Worm (Caenorhabditis elegans): ENCODE data around the gene ZK105.12.
A peak's percentile ranks its signal among the peaks of the same experiment; 100 is the strongest.

Gene ZK105.12

ce11 chrV:7723967-7724544, 8.1 kb upstream of the ZK105.12 start, which contains the start of the genes ZK105.6 and ZK105.8:
Gene ZK105.6, minus strand, starts transcription at chrV:7724067.
Gene ZK105.8, plus strand, starts transcription at chrV:7724494.
- TF ChIP-seq unc-42 (tag; optimal IDR thresholded peaks at IDR 0.05) (peak; percentile 18), ets-4 (tag; optimal IDR thresholded peaks at IDR 0.05) (no peak)

- TF ChIP-seq nhr-232 (tag; optimal IDR thresholded peaks at IDR 0.05): no peak
Measured at ce11 chrV:7721945-7722344, 6.0 kb upstream of the ZK105.12 start, which contains the start of gene ZK105.14. Gene ZK105.14, minus strand, starts transcription at chrV:7722045.

- no peak for TF ChIP-seq ceh-22 (tag; optimal IDR thresholded peaks at IDR 0.05)
- no peak for TF ChIP-seq eyg-1 (tag; optimal IDR thresholded peaks at IDR 0.05)
- no peak for TF ChIP-seq C08G9.2 (tag; optimal IDR thresholded peaks at IDR 0.05)
- TF ChIP-seq unc-3 (GFP tag; conservative IDR thresholded peaks at IDR 0.05): no peak
- TF ChIP-seq unc-3 (tag; optimal IDR thresholded peaks at IDR 0.05): no peak
- TF ChIP-seq unc-86 (tag; optimal IDR thresholded peaks at IDR 0.05): no peak
- no peak for TF ChIP-seq ceh-31 (tag; optimal IDR thresholded peaks at IDR 0.05)
Measured at ce11 chrV:7717629-7718028, 1.7 kb upstream of the ZK105.12 start, which contains the start of gene ZK105.5. Gene ZK105.5, minus strand, starts transcription at chrV:7717729.

ce11 chrV:7713691-7714090, 2.2 kb downstream of the ZK105.12 start, which contains the start of gene ZK105.1:
Gene ZK105.1, plus strand, starts transcription at chrV:7713991.
- TF ChIP-seq ceh-22 (tag; optimal IDR thresholded peaks at IDR 0.05): no peak
- TF ChIP-seq elt-4 (tag; optimal IDR thresholded peaks at IDR 0.05): no peak
- TF ChIP-seq hlh-8 (tag; optimal IDR thresholded peaks at IDR 0.05): no peak

ce11 chrV:7713072-7713471, 2.9 kb downstream of the ZK105.12 start, which contains the start of gene ZK105.13:
Gene ZK105.13, minus strand, starts transcription at chrV:7713172.
- TF ChIP-seq K02D7.2 (tag; optimal IDR thresholded peaks at IDR 0.05): no peak
- no peak for TF ChIP-seq sox-2 (GFP tag; IDR thresholded peaks at IDR 0.05)
- TF ChIP-seq sdc-2 (tag; optimal IDR thresholded peaks at IDR 0.05): no peak
- TF ChIP-seq ceh-31 (tag; optimal IDR thresholded peaks at IDR 0.05): no peak
- no peak for TF ChIP-seq nfya-1 (tag; optimal IDR thresholded peaks at IDR 0.05)
- TF ChIP-seq hlh-30 (tag; optimal IDR thresholded peaks at IDR 0.05; ENCODE audit: insufficient read depth): no peak
- TF ChIP-seq ceh-2 (tag; optimal IDR thresholded peaks at IDR 0.05): no peak
- no peak for TF ChIP-seq ceh-30 (tag; optimal IDR thresholded peaks at IDR 0.05)
- TF ChIP-seq unc-42 (tag; optimal IDR thresholded peaks at IDR 0.05): no peak

- no peak for TF ChIP-seq ceh-22 (tag; optimal IDR thresholded peaks at IDR 0.05)
- TF ChIP-seq T23F11.4 (GFP tag; optimal IDR thresholded peaks at IDR 0.05): no peak
- TF ChIP-seq ceh-9 (tag; optimal IDR thresholded peaks at IDR 0.05): no peak
- TF ChIP-seq gmeb-2 (tag; optimal IDR thresholded peaks at IDR 0.05): no peak
- no peak for TF ChIP-seq npax-4 (tag; optimal IDR thresholded peaks at IDR 0.05)
- no peak for TF ChIP-seq ceh-19 (GFP tag; optimal IDR thresholded peaks at IDR 0.05)
- TF ChIP-seq nhr-232 (tag; optimal IDR thresholded peaks at IDR 0.05): no peak
- TF ChIP-seq ceh-6 (GFP tag; optimal IDR thresholded peaks at IDR 0.05): no peak
- TF ChIP-seq nhr-11 (tag; optimal IDR thresholded peaks at IDR 0.05): no peak
- no peak for TF ChIP-seq lin-11 (tag; optimal IDR thresholded peaks at IDR 0.05)
- TF ChIP-seq unc-55 (GFP tag; optimal IDR thresholded peaks at IDR 0.05): no peak
- TF ChIP-seq hlh-8 (tag; optimal IDR thresholded peaks at IDR 0.05): no peak
- no peak for TF ChIP-seq eyg-1 (tag; optimal IDR thresholded peaks at IDR 0.05)
- TF ChIP-seq lim-6 (tag; optimal IDR thresholded peaks at IDR 0.05): no peak
- no peak for TF ChIP-seq ahr-1 (tag; optimal IDR thresholded peaks at IDR 0.05)
- TF ChIP-seq syd-9 (tag; optimal IDR thresholded peaks at IDR 0.05): no peak
Measured at ce11 chrV:7708525-7708924, 7.4 kb downstream of the ZK105.12 start, which contains the start of gene ZK105.11. Gene ZK105.11, minus strand, starts transcription at chrV:7708625.

Measured in whole organism, late embryonic.